In the genomic region with DNA sequence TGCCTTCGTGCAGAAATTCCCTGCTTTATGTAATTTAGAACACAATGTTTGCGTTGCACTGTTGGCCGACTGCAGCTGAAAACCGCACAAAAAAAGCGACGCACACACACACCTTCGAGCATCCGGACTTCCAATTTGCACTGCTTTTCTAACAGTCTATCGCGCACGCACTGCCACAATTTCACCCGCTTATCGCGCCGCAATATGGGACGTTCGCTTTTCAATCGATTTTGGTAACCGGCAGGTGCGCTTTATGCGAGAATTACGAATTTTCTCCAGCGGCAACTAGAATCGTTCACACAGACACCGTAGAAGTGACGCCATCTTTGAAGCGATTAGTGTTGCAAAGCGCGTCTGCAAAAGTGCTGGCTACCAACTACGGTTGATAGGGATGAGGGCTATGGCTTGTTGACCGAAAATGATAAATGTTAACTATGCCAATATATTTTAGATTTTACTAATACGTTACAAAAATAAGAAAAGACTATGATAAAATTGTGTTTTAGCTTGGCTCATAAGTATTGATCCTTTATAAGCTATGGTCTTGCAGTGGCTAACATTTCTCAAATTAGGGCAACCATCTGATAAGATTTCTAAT, we compare ENCODE assay signal across 1 fruit fly cellular context.
TF ChIP-seq lines count a peak whose summit lies in the region.

TSS of gene wdb (minus strand) at position 352 of the 598 bp plus-strand sequence.

TF ChIP-seq in whole organism, embryonic, 481 proteins besides CTCF, POLR2A, EP300 and RAD21 (continued from another document and continues in another):
- TF ChIP-seq Spps (tag; optimal IDR thresholded peaks at IDR 0.05; lab: Kevin White, UChicago) (no peak), Ravus (GFP tag; IDR thresholded peaks at IDR 0.05; lab: Robert Waterston, UW) (no peak), CG31388 (GFP tag; optimal IDR thresholded peaks at IDR 0.05; lab: Kevin White, UChicago) (no peak), da (GFP tag; optimal IDR thresholded peaks at IDR 0.05; lab: Kevin White, UChicago) (no peak), NfI (GFP tag; optimal IDR thresholded peaks at IDR 0.05; lab: Kevin White, UChicago) (peak; percentile 62), bowl (GFP tag; IDR thresholded peaks at IDR 0.05; lab: Robert Waterston, UW) (no peak), CG9215 (GFP tag; IDR thresholded peaks at IDR 0.05; lab: Robert Waterston, UW) (no peak), Sox102F (GFP tag; optimal IDR thresholded peaks at IDR 0.05; lab: Kevin White, UChicago) (no peak), Med (GFP tag; lab: Kevin White, UChicago) (peak; percentile 93), Hmx (GFP tag; optimal IDR thresholded peaks at IDR 0.05; lab: Kevin White, UChicago) (no peak), CG3163 (GFP tag; optimal IDR thresholded peaks at IDR 0.05; lab: Kevin White, UChicago) (no peak), Dll (GFP tag; IDR thresholded peaks at IDR 0.05; lab: Robert Waterston, UW; ENCODE audit: partially characterized antibody) (no peak), CG10321 (GFP tag; IDR thresholded peaks at IDR 0.05; lab: Robert Waterston, UW) (no peak), CG31224 (GFP tag; IDR thresholded peaks at IDR 0.05; lab: Robert Waterston, UW) (no peak), az2 (GFP tag; optimal IDR thresholded peaks at IDR 0.05; lab: Kevin White, UChicago) (peak; percentile 45), wek (GFP tag; optimal IDR thresholded peaks at IDR 0.05; lab: Kevin White, UChicago) (no peak), CG33557 (GFP tag; optimal IDR thresholded peaks at IDR 0.05; lab: Kevin White, UChicago) (no peak), ken (GFP tag; IDR thresholded peaks at IDR 0.05; lab: Robert Waterston, UW) (no peak), C15 (GFP tag; IDR thresholded peaks at IDR 0.05; lab: Robert Waterston, UW) (no peak), CG7963 (GFP tag; IDR thresholded peaks at IDR 0.05; lab: Robert Waterston, UW; ENCODE audit: partially characterized antibody) (no peak), sim (GFP tag; IDR thresholded peaks at IDR 0.05; lab: Robert Waterston, UW) (no peak), Dref (GFP tag; IDR thresholded peaks at IDR 0.05; lab: Robert Waterston, UW) (no peak), HmgZ (tag; optimal IDR thresholded peaks at IDR 0.05; lab: Kevin White, UChicago) (peak; percentile 22), CrebB (tag; optimal IDR thresholded peaks at IDR 0.05; lab: Kevin White, UChicago) (no peak), unc-4 (GFP tag; IDR thresholded peaks at IDR 0.05; lab: Robert Waterston, UW; ENCODE audit: partially characterized antibody) (no peak), gcm (GFP tag; optimal IDR thresholded peaks at IDR 0.05; lab: Kevin White, UChicago) (no peak), Stat92E (GFP tag; optimal IDR thresholded peaks at IDR 0.05; lab: Kevin White, UChicago) (no peak), CG6254 (GFP tag; optimal IDR thresholded peaks at IDR 0.05; lab: Kevin White, UChicago) (no peak), CG15514 (GFP tag; optimal IDR thresholded peaks at IDR 0.05; lab: Kevin White, UChicago) (peak; percentile 16), CG6654 (GFP tag; optimal IDR thresholded peaks at IDR 0.05; lab: Kevin White, UChicago) (no peak), nerfin-2 (GFP tag; IDR thresholded peaks at IDR 0.05; lab: Robert Waterston, UW; ENCODE audit: partially characterized antibody) (no peak), CG11504 (tag; optimal IDR thresholded peaks at IDR 0.05; lab: Kevin White, UChicago) (no peak), Deaf1 (tag; optimal IDR thresholded peaks at IDR 0.05; lab: Kevin White, UChicago) (no peak), gce (GFP tag; IDR thresholded peaks at IDR 0.05; lab: Robert Waterston, UW) (no peak), Neu2 (GFP tag; optimal IDR thresholded peaks at IDR 0.05; lab: Kevin White, UChicago; ENCODE audit: borderline replicate concordance) (no peak), CG17802 (tag; optimal IDR thresholded peaks at IDR 0.05; lab: Kevin White, UChicago) (peak; percentile 76), MTF-1 (GFP tag; optimal IDR thresholded peaks at IDR 0.05; lab: Kevin White, UChicago; ENCODE audit: borderline replicate concordance) (no peak), stwl (tag; optimal IDR thresholded peaks at IDR 0.05; lab: Kevin White, UChicago) (no peak), HHEX (GFP tag; optimal IDR thresholded peaks at IDR 0.05; lab: Kevin White, UChicago) (peak; percentile 42), CG16779 (GFP tag; IDR thresholded peaks at IDR 0.05; lab: Robert Waterston, UW) (no peak), CG14965 (GFP tag; optimal IDR thresholded peaks at IDR 0.05; lab: Kevin White, UChicago; ENCODE audit: borderline replicate concordance) (no peak), exex (tag; optimal IDR thresholded peaks at IDR 0.05; lab: Kevin White, UChicago) (no peak), CG6272 (GFP tag; IDR thresholded peaks at IDR 0.05; lab: Robert Waterston, UW) (peak; percentile 33; the same call in 1 of the 2 replicates), trem (tag; optimal IDR thresholded peaks at IDR 0.05; lab: Kevin White, UChicago) (no peak), tin (GFP tag; optimal IDR thresholded peaks at IDR 0.05; lab: Kevin White, UChicago) (peak; percentile 45), seq (GFP tag; IDR thresholded peaks at IDR 0.05; lab: Robert Waterston, UW) (no peak), Oli (tag; optimal IDR thresholded peaks at IDR 0.05; lab: Kevin White, UChicago) (no peak), ac (GFP tag; optimal IDR thresholded peaks at IDR 0.05; lab: Kevin White, UChicago) (no peak), CG1602 (GFP tag; optimal IDR thresholded peaks at IDR 0.05; lab: Kevin White, UChicago) (peak; percentile 5), CG6813 (GFP tag; optimal IDR thresholded peaks at IDR 0.05; lab: Kevin White, UChicago) (no peak), CG17568 (GFP tag; optimal IDR thresholded peaks at IDR 0.05; lab: Kevin White, UChicago) (no peak), Lhr (GFP tag; optimal IDR thresholded peaks at IDR 0.05; lab: Kevin White, UChicago) (no peak), sens (GFP tag; lab: Kevin White, UChicago) (peak; percentile 81), Blimp-1 (GFP tag; optimal IDR thresholded peaks at IDR 0.05; lab: Kevin White, UChicago) (no peak), schlank (tag; optimal IDR thresholded peaks at IDR 0.05; lab: Kevin White, UChicago) (peak; percentile 42), otp (GFP tag; IDR thresholded peaks at IDR 0.05; lab: Robert Waterston, UW) (no peak), zen2 (GFP tag; IDR thresholded peaks at IDR 0.05; lab: Robert Waterston, UW; ENCODE audit: partially characterized antibody) (no peak), Fer1 (GFP tag; optimal IDR thresholded peaks at IDR 0.05; lab: Kevin White, UChicago) (no peak), CG10366 (GFP tag; IDR thresholded peaks at IDR 0.05; lab: Robert Waterston, UW) (no peak), CG9817 (tag; optimal IDR thresholded peaks at IDR 0.05; lab: Kevin White, UChicago) (peak; percentile 60), NC2β (GFP tag; optimal IDR thresholded peaks at IDR 0.05; lab: Kevin White, UChicago) (no peak), cwo (GFP tag; optimal IDR thresholded peaks at IDR 0.05; lab: Kevin White, UChicago) (no peak), rib (GFP tag; IDR thresholded peaks at IDR 0.05; lab: Robert Waterston, UW) (no peak), chif (GFP tag; optimal IDR thresholded peaks at IDR 0.05; lab: Kevin White, UChicago) (peak; percentile 9 to 23), trh (GFP tag; optimal IDR thresholded peaks at IDR 0.05; lab: Kevin White, UChicago) (no peak), CG34422 (GFP tag; IDR thresholded peaks at IDR 0.05; lab: Robert Waterston, UW) (no peak), wor (GFP tag; IDR thresholded peaks at IDR 0.05; lab: Robert Waterston, UW) (no peak), CG12236 (GFP tag; optimal IDR thresholded peaks at IDR 0.05; lab: Kevin White, UChicago) (no peak), Elba2 (GFP tag; optimal IDR thresholded peaks at IDR 0.05; lab: Kevin White, UChicago) (peak; percentile 9), al (GFP tag; IDR thresholded peaks at IDR 0.05; lab: Robert Waterston, UW) (no peak), Bdp1 (GFP tag; optimal IDR thresholded peaks at IDR 0.05; lab: Kevin White, UChicago) (peak; percentile 17), CG16863 (GFP tag; optimal IDR thresholded peaks at IDR 0.05; lab: Kevin White, UChicago) (peak; percentile 31), GATAe (GFP tag; conservative IDR thresholded peaks at IDR 0.05; lab: Robert Waterston, UW) (no peak), CG15269 (tag; optimal IDR thresholded peaks at IDR 0.05; lab: Kevin White, UChicago) (peak; percentile 65), CG5953 (GFP tag; IDR thresholded peaks at IDR 0.05; lab: Robert Waterston, UW) (no peak), ssp (GFP tag; IDR thresholded peaks at IDR 0.05; lab: Robert Waterston, UW) (no peak), CG17186 (GFP tag; optimal IDR thresholded peaks at IDR 0.05; lab: Kevin White, UChicago) (no peak), en (GFP tag; optimal IDR thresholded peaks at IDR 0.05; lab: Kevin White, UChicago) (peak; percentile 4), BtbVII (GFP tag; optimal IDR thresholded peaks at IDR 0.05; lab: Kevin White, UChicago) (no peak), CG34376 (GFP tag; optimal IDR thresholded peaks at IDR 0.05; lab: Kevin White, UChicago) (no peak), caup (GFP tag; optimal IDR thresholded peaks at IDR 0.05; lab: Kevin White, UChicago; ENCODE audit: severe bottlenecking) (no peak), CG10209 (GFP tag; optimal IDR thresholded peaks at IDR 0.05; lab: Kevin White, UChicago) (peak; percentile 34), gem (tag; optimal IDR thresholded peaks at IDR 0.05; lab: Kevin White, UChicago) (no peak), CG11695 (GFP tag; IDR thresholded peaks at IDR 0.05; lab: Robert Waterston, UW) (no peak), CG8944 (GFP tag; optimal IDR thresholded peaks at IDR 0.05; lab: Kevin White, UChicago) (peak; percentile 57), repo (GFP tag; optimal IDR thresholded peaks at IDR 0.05; lab: Kevin White, UChicago) (peak; percentile 29), CG14710 (tag; optimal IDR thresholded peaks at IDR 0.05; lab: Kevin White, UChicago) (no peak), emc (GFP tag; optimal IDR thresholded peaks at IDR 0.05; lab: Kevin White, UChicago) (no peak), CG12104 (GFP tag; optimal IDR thresholded peaks at IDR 0.05; lab: Kevin White, UChicago) (no peak), shn (GFP tag; optimal IDR thresholded peaks at IDR 0.05; lab: Kevin White, UChicago) (peak; percentile 63), CG13287 (GFP tag; IDR thresholded peaks at IDR 0.05; lab: Robert Waterston, UW; ENCODE audit: partially characterized antibody) (no peak), Dad (GFP tag; optimal IDR thresholded peaks at IDR 0.05; lab: Kevin White, UChicago) (peak; percentile 47), hb (GFP tag; IDR thresholded peaks at IDR 0.05; lab: Robert Waterston, UW; ENCODE audit: partially characterized antibody) (no peak), CG18011 (GFP tag; optimal IDR thresholded peaks at IDR 0.05; lab: Kevin White, UChicago) (no peak), Six4 (GFP tag; optimal IDR thresholded peaks at IDR 0.05; lab: Kevin White, UChicago) (peak; percentile 24), dmrt11E (tag; optimal IDR thresholded peaks at IDR 0.05; lab: Kevin White, UChicago) (no peak), kni (GFP tag; optimal IDR thresholded peaks at IDR 0.05; lab: Kevin White, UChicago) (no peak), sens-2 (GFP tag; IDR thresholded peaks at IDR 0.05; lab: Robert Waterston, UW) (no peak), Hmr (GFP tag; optimal IDR thresholded peaks at IDR 0.05; lab: Kevin White, UChicago) (peak; percentile 11), cato (GFP tag; optimal IDR thresholded peaks at IDR 0.05; lab: Kevin White, UChicago; ENCODE audit: borderline replicate concordance) (no peak), lola (GFP tag; optimal IDR thresholded peaks at IDR 0.05; lab: Kevin White, UChicago) (no peak), prd (optimal IDR thresholded peaks at IDR 0.05; lab: Kevin White, UChicago) (no peak), prd (GFP tag; IDR thresholded peaks at IDR 0.05; lab: Robert Waterston, UW) (no peak), ERR (GFP tag; optimal IDR thresholded peaks at IDR 0.05; lab: Kevin White, UChicago) (peak; percentile 15), pros (GFP tag; optimal IDR thresholded peaks at IDR 0.05; lab: Kevin White, UChicago) (no peak), gt (GFP tag; IDR thresholded peaks at IDR 0.05; lab: Robert Waterston, UW) (no peak), ftz-f1 (GFP tag; optimal IDR thresholded peaks at IDR 0.05; lab: Kevin White, UChicago) (no peak), Bgb (GFP tag; IDR thresholded peaks at IDR 0.05; lab: Robert Waterston, UW; ENCODE audit: partially characterized antibody) (no peak), zf30C (GFP tag; optimal IDR thresholded peaks at IDR 0.05; lab: Kevin White, UChicago) (no peak), cas (GFP tag; IDR thresholded peaks at IDR 0.05; lab: Robert Waterston, UW) (no peak), z (GFP tag; IDR thresholded peaks at IDR 0.05; lab: Robert Waterston, UW) (no peak), lov (optimal IDR thresholded peaks at IDR 0.05; lab: Kevin White, UChicago) (no peak), lov (GFP tag; IDR thresholded peaks at IDR 0.05; lab: Robert Waterston, UW) (no peak), HmgD (GFP tag; optimal IDR thresholded peaks at IDR 0.05; lab: Kevin White, UChicago) (no peak), CG11456 (GFP tag; IDR thresholded peaks at IDR 0.05; lab: Robert Waterston, UW) (no peak), lilli (GFP tag; optimal IDR thresholded peaks at IDR 0.05; lab: Kevin White, UChicago) (peak; percentile 73), chn (GFP tag; optimal IDR thresholded peaks at IDR 0.05; lab: Kevin White, UChicago) (peak; percentile 41), gfzf (GFP tag; optimal IDR thresholded peaks at IDR 0.05; lab: Kevin White, UChicago) (peak; percentile 4), CG13424 (tag; optimal IDR thresholded peaks at IDR 0.05; lab: Kevin White, UChicago) (peak; percentile 31), cg (GFP tag; optimal IDR thresholded peaks at IDR 0.05; lab: Kevin White, UChicago) (peak; percentile 24), CG18262 (tag; optimal IDR thresholded peaks at IDR 0.05; lab: Kevin White, UChicago) (no peak), CG3838 (GFP tag; optimal IDR thresholded peaks at IDR 0.05; lab: Kevin White, UChicago) (no peak), nerfin-1 (tag; optimal IDR thresholded peaks at IDR 0.05; lab: Kevin White, UChicago) (no peak), dysf (GFP tag; IDR thresholded peaks at IDR 0.05; lab: Robert Waterston, UW) (no peak), pfk (GFP tag; optimal IDR thresholded peaks at IDR 0.05; lab: Kevin White, UChicago) (no peak), Hey (tag; optimal IDR thresholded peaks at IDR 0.05; lab: Kevin White, UChicago) (no peak), kah (GFP tag; optimal IDR thresholded peaks at IDR 0.05; lab: Kevin White, UChicago) (no peak), sd (tag; optimal IDR thresholded peaks at IDR 0.05; lab: Kevin White, UChicago) (no peak), tio (GFP tag; optimal IDR thresholded peaks at IDR 0.05; lab: Kevin White, UChicago) (no peak), Hr51 (GFP tag; optimal IDR thresholded peaks at IDR 0.05; lab: Kevin White, UChicago) (peak in 1 of 2 experiments; percentile 27)
